Fruit fly (Drosophila melanogaster): Measurements from ENCODE around the gene TfAP-2.

Gene TfAP-2

dm6 chr3L:21573831-21574230, 12.8 kb upstream of the TfAP-2 start, which contains the start of gene EMC10:
Gene EMC10 (plus strand): TSS chr3L:21574131.
- no peak for TF ChIP-seq usp (GFP tag; optimal IDR thresholded peaks at IDR 0.05)

- no peak for TF ChIP-seq Dll (optimal IDR thresholded peaks at IDR 0.05)
- no peak for TF ChIP-seq EcR (GFP tag; optimal IDR thresholded peaks at IDR 0.05)
- TF ChIP-seq CG8478 (optimal IDR thresholded peaks at IDR 0.05), result no peak
- no peak for TF ChIP-seq usp (GFP tag; optimal IDR thresholded peaks at IDR 0.05)
- no peak for TF ChIP-seq psq (optimal IDR thresholded peaks at IDR 0.05)
- no peak for TF ChIP-seq pan (optimal IDR thresholded peaks at IDR 0.05)
These were observed 12.3 kb upstream of the TfAP-2 start for dm6 chr3L:21574296-21574745.

dm6 chr3L:21581984-21582383, 4.6 kb upstream of the TfAP-2 start:
- TF ChIP-seq usp (GFP tag; optimal IDR thresholded peaks at IDR 0.05) (no peak), CG8478 (optimal IDR thresholded peaks at IDR 0.05) (no peak)

dm6 chr3L:21584683-21585082, 1.9 kb upstream of the TfAP-2 start:
- TF ChIP-seq psq (optimal IDR thresholded peaks at IDR 0.05) (no peak), CG8478 (optimal IDR thresholded peaks at IDR 0.05) (no peak), usp (GFP tag; optimal IDR thresholded peaks at IDR 0.05) (no peak), EcR (GFP tag; optimal IDR thresholded peaks at IDR 0.05) (no peak), Dll (optimal IDR thresholded peaks at IDR 0.05) (no peak), pan (optimal IDR thresholded peaks at IDR 0.05) (no peak)

- TF ChIP-seq psq (optimal IDR thresholded peaks at IDR 0.05), result no peak
- no peak for TF ChIP-seq pan (optimal IDR thresholded peaks at IDR 0.05)
- no peak for TF ChIP-seq usp (GFP tag; optimal IDR thresholded peaks at IDR 0.05)
- no peak for TF ChIP-seq CG8478 (optimal IDR thresholded peaks at IDR 0.05)
These were observed 1.2 kb upstream of the TfAP-2 start for dm6 chr3L:21585397-21585796.

dm6 chr3L:21591247-21591646, 4.6 kb downstream of the TfAP-2 start:
- TF ChIP-seq EcR (GFP tag; optimal IDR thresholded peaks at IDR 0.05) (no peak), pan (optimal IDR thresholded peaks at IDR 0.05) (no peak), Dll (optimal IDR thresholded peaks at IDR 0.05) (no peak), usp (GFP tag; optimal IDR thresholded peaks at IDR 0.05) (no peak), CG8478 (optimal IDR thresholded peaks at IDR 0.05) (no peak), psq (optimal IDR thresholded peaks at IDR 0.05) (no peak)

- TF ChIP-seq EcR (GFP tag; optimal IDR thresholded peaks at IDR 0.05) (no peak), psq (optimal IDR thresholded peaks at IDR 0.05) (no peak), usp (GFP tag; optimal IDR thresholded peaks at IDR 0.05) (no peak), pan (optimal IDR thresholded peaks at IDR 0.05) (no peak), Dll (optimal IDR thresholded peaks at IDR 0.05) (no peak), CG8478 (optimal IDR thresholded peaks at IDR 0.05) (no peak)
These were observed 7.8 kb downstream of the TfAP-2 start for dm6 chr3L:21594408-21594807.

dm6 chr3L:21598337-21598736, 11.7 kb downstream of the TfAP-2 start:
- TF ChIP-seq usp (GFP tag; optimal IDR thresholded peaks at IDR 0.05), result no peak
- TF ChIP-seq Dll (optimal IDR thresholded peaks at IDR 0.05), result no peak
- TF ChIP-seq CG8478 (optimal IDR thresholded peaks at IDR 0.05), result no peak
- TF ChIP-seq EcR (GFP tag; optimal IDR thresholded peaks at IDR 0.05), result no peak
- TF ChIP-seq pan (optimal IDR thresholded peaks at IDR 0.05), result no peak
- no peak for TF ChIP-seq psq (optimal IDR thresholded peaks at IDR 0.05)

dm6 chr3L:21602275-21602674, 15.6 kb downstream of the TfAP-2 start:
- no peak for TF ChIP-seq EcR (GFP tag; optimal IDR thresholded peaks at IDR 0.05)
- TF ChIP-seq usp (GFP tag; optimal IDR thresholded peaks at IDR 0.05), result no peak
- no peak for TF ChIP-seq CG8478 (optimal IDR thresholded peaks at IDR 0.05)
- no peak for TF ChIP-seq psq (optimal IDR thresholded peaks at IDR 0.05)
- TF ChIP-seq Dll (optimal IDR thresholded peaks at IDR 0.05), result no peak
- TF ChIP-seq pan (optimal IDR thresholded peaks at IDR 0.05), result no peak

- TF ChIP-seq psq (optimal IDR thresholded peaks at IDR 0.05), result no peak
- no peak for TF ChIP-seq pan (optimal IDR thresholded peaks at IDR 0.05)
- no peak for TF ChIP-seq usp (GFP tag; optimal IDR thresholded peaks at IDR 0.05)
- no peak for TF ChIP-seq EcR (GFP tag; optimal IDR thresholded peaks at IDR 0.05)
- no peak for TF ChIP-seq CG8478 (optimal IDR thresholded peaks at IDR 0.05)
- TF ChIP-seq Dll (optimal IDR thresholded peaks at IDR 0.05), result no peak
These were observed 17.6 kb downstream of the TfAP-2 start for dm6 chr3L:21604265-21604664.

dm6 chr3L:21610535-21610934, 23.9 kb downstream of the TfAP-2 start:
- TF ChIP-seq psq (optimal IDR thresholded peaks at IDR 0.05), result no peak
- no peak for TF ChIP-seq pan (optimal IDR thresholded peaks at IDR 0.05)
- TF ChIP-seq EcR (GFP tag; optimal IDR thresholded peaks at IDR 0.05), result no peak
- no peak for TF ChIP-seq usp (GFP tag; optimal IDR thresholded peaks at IDR 0.05)
- TF ChIP-seq CG8478 (optimal IDR thresholded peaks at IDR 0.05), result no peak
- no peak for TF ChIP-seq Dll (optimal IDR thresholded peaks at IDR 0.05)

dm6 chr3L:21617354-21617753, 30.7 kb downstream of the TfAP-2 start, which contains the start of the genes S1P and CG11307:
Gene S1P (minus strand): TSS chr3L:21617376.
Gene CG11307 (plus strand): TSS chr3L:21617623.
- TF ChIP-seq psq (optimal IDR thresholded peaks at IDR 0.05) (no peak), EcR (GFP tag; optimal IDR thresholded peaks at IDR 0.05) (no peak), pan (optimal IDR thresholded peaks at IDR 0.05) (no peak), CG8478 (optimal IDR thresholded peaks at IDR 0.05) (no peak), usp (GFP tag; optimal IDR thresholded peaks at IDR 0.05) (no peak), Dll (optimal IDR thresholded peaks at IDR 0.05) (no peak)

- no peak for TF ChIP-seq CG8478 (optimal IDR thresholded peaks at IDR 0.05)
- TF ChIP-seq psq (optimal IDR thresholded peaks at IDR 0.05), result no peak
- TF ChIP-seq Dll (optimal IDR thresholded peaks at IDR 0.05), result no peak
- no peak for TF ChIP-seq EcR (GFP tag; optimal IDR thresholded peaks at IDR 0.05)
- TF ChIP-seq pan (optimal IDR thresholded peaks at IDR 0.05), result no peak
- TF ChIP-seq usp (GFP tag; optimal IDR thresholded peaks at IDR 0.05), result no peak
These were observed 38.9 kb downstream of the TfAP-2 start, which contains the start of the genes CG7166 and Alg11 for dm6 chr3L:21625547-21625946. Gene CG7166 (minus strand): TSS chr3L:21625647. Gene Alg11 (plus strand): TSS chr3L:21625806.
